Fruit fly (Drosophila melanogaster): Measurements from ENCODE around the gene CG17544.
A peak's percentile ranks its signal among the peaks of the same experiment; 100 is the strongest.

CG17544 gene

dm6 chr2L:19439598-19440230 is 41.4 kb upstream of the CG17544 start (continued):
- TF ChIP-seq fd102C (GFP tag; optimal IDR thresholded peaks at IDR 0.05) (no peak), crc (GFP tag; optimal IDR thresholded peaks at IDR 0.05) (peak; percentile 73), CG7372 (GFP tag; IDR thresholded peaks at IDR 0.05) (peak; percentile 58; the same call in 1 of the 2 replicates), CG2116 (GFP tag; optimal IDR thresholded peaks at IDR 0.05) (peak; percentile 59), salm (tag; optimal IDR thresholded peaks at IDR 0.05) (peak; percentile 68), pros (GFP tag; optimal IDR thresholded peaks at IDR 0.05) (no peak), CG33213 (GFP tag; optimal IDR thresholded peaks at IDR 0.05) (peak; percentile 50), CG15479 (GFP tag; optimal IDR thresholded peaks at IDR 0.05) (no peak), CrebB (tag; optimal IDR thresholded peaks at IDR 0.05) (peak; percentile 63), CG4730 (GFP tag; IDR thresholded peaks at IDR 0.05) (0 out of 2 replicates have a peak, but pooled peaks have one; percentile 19), Oaz (GFP tag; IDR thresholded peaks at IDR 0.05) (0 out of 2 replicates have a peak, but pooled peaks have one; percentile 34), CG17912 (GFP tag; optimal IDR thresholded peaks at IDR 0.05) (peak; percentile 85), ap (GFP tag; IDR thresholded peaks at IDR 0.05) (0 out of 2 replicates have a peak, but pooled peaks have one; percentile 49), tx (GFP tag; optimal IDR thresholded peaks at IDR 0.05) (peak; percentile 53), ash1 (GFP tag; optimal IDR thresholded peaks at IDR 0.05) (no peak), Usf (GFP tag; optimal IDR thresholded peaks at IDR 0.05) (peak; percentile 72), NC2α (GFP tag; optimal IDR thresholded peaks at IDR 0.05) (peak; percentile 91), az2 (GFP tag; optimal IDR thresholded peaks at IDR 0.05) (peak; percentile 50), Spps (tag; optimal IDR thresholded peaks at IDR 0.05) (no peak), CG3281 (GFP tag; optimal IDR thresholded peaks at IDR 0.05) (peak; percentile 65), CG11085 (GFP tag; IDR thresholded peaks at IDR 0.05) (no peak), CG32532 (GFP tag; IDR thresholded peaks at IDR 0.05) (peak; percentile 70), CG7357 (GFP tag; IDR thresholded peaks at IDR 0.05) (peak; percentile 45; the same call in 1 of the 3 replicates), CkIIα-i1 (GFP tag; IDR thresholded peaks at IDR 0.05) (no peak), luna (GFP tag; optimal IDR thresholded peaks at IDR 0.05) (peak; percentile 58), ewg (GFP tag; optimal IDR thresholded peaks at IDR 0.05) (peak; percentile 78), Ada2b (GFP tag; IDR thresholded peaks at IDR 0.05) (peak; percentile 94), CG7271 (tag; optimal IDR thresholded peaks at IDR 0.05) (no peak), CG13624 (GFP tag; optimal IDR thresholded peaks at IDR 0.05) (peak; percentile 80), CG12659 (GFP tag; optimal IDR thresholded peaks at IDR 0.05) (peak; percentile 62), trem (tag; optimal IDR thresholded peaks at IDR 0.05) (peak; percentile 65), ems (GFP tag; optimal IDR thresholded peaks at IDR 0.05) (peak; percentile 49), CG10431 (GFP tag; optimal IDR thresholded peaks at IDR 0.05) (no peak), dati (GFP tag; IDR thresholded peaks at IDR 0.05) (no peak; the same call in 1 of the 2 replicates), twi (tag; optimal IDR thresholded peaks at IDR 0.05) (peak; percentile 76), oc (tag; optimal IDR thresholded peaks at IDR 0.05) (peak; percentile 93), Adf1 (GFP tag; IDR thresholded peaks at IDR 0.05) (peak; percentile 44; the same call in 1 of the 2 replicates), CG17612 (GFP tag; IDR thresholded peaks at IDR 0.05) (no peak), hb (GFP tag; IDR thresholded peaks at IDR 0.05; ENCODE audit: partially characterized antibody) (no peak), btn (GFP tag; optimal IDR thresholded peaks at IDR 0.05) (peak; percentile 52), Hmr (GFP tag; optimal IDR thresholded peaks at IDR 0.05) (peak; percentile 71), inv (GFP tag; IDR thresholded peaks at IDR 0.05; ENCODE audit: partially characterized antibody) (no peak), unc-4 (GFP tag; IDR thresholded peaks at IDR 0.05; ENCODE audit: partially characterized antibody) (no peak), aop (GFP tag; IDR thresholded peaks at IDR 0.05) (no peak), CG6791 (GFP tag; IDR thresholded peaks at IDR 0.05; ENCODE audit: partially characterized antibody) (no peak), knrl (GFP tag; IDR thresholded peaks at IDR 0.05; ENCODE audit: partially characterized antibody) (no peak), exex (tag; optimal IDR thresholded peaks at IDR 0.05) (peak; percentile 25), CG13296 (GFP tag; optimal IDR thresholded peaks at IDR 0.05) (peak; percentile 56), Xbp1 (GFP tag; optimal IDR thresholded peaks at IDR 0.05) (peak; percentile 94)
